Fruit fly (Drosophila melanogaster): ENCODE measurements around the gene FucTD.
A peak's percentile ranks its signal among the peaks of the same experiment; 100 is the strongest.

DNA sequence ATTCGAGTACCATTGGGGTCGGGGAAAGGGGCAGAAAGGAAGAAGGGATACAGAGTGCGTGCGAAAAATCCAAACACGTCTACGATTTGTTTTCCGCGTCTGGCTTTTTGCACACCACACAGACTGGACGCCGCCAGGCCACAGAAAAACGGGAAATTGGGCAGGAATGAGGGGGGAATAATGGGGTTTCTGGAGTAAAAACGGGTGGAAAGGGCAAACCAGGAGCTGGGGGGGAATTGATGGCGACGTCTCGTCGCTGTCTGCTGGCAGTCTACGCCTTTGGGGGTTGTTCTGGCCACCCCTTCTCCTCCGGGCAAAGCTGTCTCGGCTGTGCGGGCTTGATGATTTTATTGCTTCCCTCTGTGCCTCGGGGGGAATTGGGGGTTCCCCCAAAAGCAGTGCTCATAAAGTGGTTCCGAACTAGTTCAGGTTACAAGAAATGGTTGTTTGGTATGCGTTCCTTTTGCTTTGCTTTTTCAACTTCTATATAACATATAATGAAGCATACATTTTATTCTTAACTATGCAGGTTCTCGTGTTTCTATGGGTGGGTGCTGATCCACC lies 30.3 kb upstream of the FucTD start:
- no peak for TF ChIP-seq EcR (GFP tag; optimal IDR thresholded peaks at IDR 0.05)
- TF ChIP-seq CG32121 (GFP tag; IDR thresholded peaks at IDR 0.05) = no peak
- no peak for TF ChIP-seq fd96Ca (GFP tag; IDR thresholded peaks at IDR 0.05)
- no peak for TF ChIP-seq CG15710 (tag; optimal IDR thresholded peaks at IDR 0.05)
- TF ChIP-seq Pif1B (GFP tag; optimal IDR thresholded peaks at IDR 0.05) = no peak
- no peak for TF ChIP-seq CG14655 (GFP tag; optimal IDR thresholded peaks at IDR 0.05)
- TF ChIP-seq D1 (tag; optimal IDR thresholded peaks at IDR 0.05) = no peak
- no peak for TF ChIP-seq gl (tag; optimal IDR thresholded peaks at IDR 0.05)
- TF ChIP-seq CG8301 (tag; optimal IDR thresholded peaks at IDR 0.05) = no peak
- TF ChIP-seq CG12605 (GFP tag; IDR thresholded peaks at IDR 0.05) = no peak
- no peak for TF ChIP-seq CG9948 (tag; optimal IDR thresholded peaks at IDR 0.05)
- no peak for TF ChIP-seq CG13204 (GFP tag; optimal IDR thresholded peaks at IDR 0.05)
- TF ChIP-seq CG17806 (tag; optimal IDR thresholded peaks at IDR 0.05) = no peak
- TF ChIP-seq rn (GFP tag; IDR thresholded peaks at IDR 0.05) = 0 out of 2 replicates have a peak, but pooled peaks have one; percentile 6

Data from whole organism, pupa.